Fruit fly (Drosophila melanogaster) whole organism, wandering third instar larva: ENCODE measurements around the gene CG15005.

ENCODE experiments used
- Abd-B ChIP-seq: fragments of >200 bp; optimal IDR thresholded peaks from 2 replicates; lab custom pipeline; 2017; ENCODE audit warnings: missing biosample characterization, missing genetic modification characterization
- CG32264 ChIP-seq: fragments of 200-800 bp; sonication (Bioruptor generic); optimal IDR thresholded peaks from 2 replicates; lab custom pipeline; 2016; ENCODE audit warnings: missing biosample characterization, missing genetic modification characterization
- CG9705 ChIP-seq: fragments of 200-800 bp; sonication (Bioruptor generic); optimal IDR thresholded peaks from 2 replicates; lab custom pipeline; 2018; ENCODE audit warnings: missing biosample characterization, mild to moderate bottlenecking, missing genetic modification characterization
- CrebA ChIP-seq: fragments of 200-800 bp; sonication (Bioruptor generic); optimal IDR thresholded peaks from 2 replicates; lab custom pipeline; 2016; ENCODE audit warnings: missing biosample characterization, mild to moderate bottlenecking, missing genetic modification characterization, borderline replicate concordance
- Dfd ChIP-seq: fragments of >200 bp; optimal IDR thresholded peaks from 2 replicates; lab custom pipeline; 2017; ENCODE audit warnings: missing biosample characterization, missing genetic modification characterization
- Dif ChIP-seq: fragments of 200-275, 200-300 bp; sonication (Bioruptor generic); optimal IDR thresholded peaks from 2 replicates; lab custom pipeline; 2018; ENCODE audit warnings: missing biosample characterization, missing genetic modification characterization; ENCODE audit not compliant: partially characterized antibody
- GATAd ChIP-seq: sonication (Bioruptor generic); optimal IDR thresholded peaks from 2 replicates; lab custom pipeline; 2016; ENCODE audit warnings: missing biosample characterization, missing genetic modification characterization
- HLH106 ChIP-seq: fragments of 200-800 bp; optimal IDR thresholded peaks from 3 replicates; lab custom pipeline; 2019; ENCODE audit warnings: missing biosample characterization, mild to moderate bottlenecking, missing genetic modification characterization, moderate library complexity
- Hnf4 ChIP-seq: fragments of 200-800 bp; sonication (Bioruptor generic); optimal IDR thresholded peaks from 2 replicates; lab custom pipeline; 2016; ENCODE audit warnings: missing biosample characterization, mild to moderate bottlenecking, missing genetic modification characterization
- Hr78 ChIP-seq: fragments of >200 bp; optimal IDR thresholded peaks from 2 replicates; lab custom pipeline; 2017; ENCODE audit warnings: missing biosample characterization, missing genetic modification characterization
- Hr83 ChIP-seq: fragments of 200-300 bp; sonication (Bioruptor generic); optimal IDR thresholded peaks from 2 replicates; lab custom pipeline; 2016; ENCODE audit warnings: missing biosample characterization, mild to moderate bottlenecking, missing genetic modification characterization, moderate library complexity; ENCODE audit not compliant: poor library complexity, severe bottlenecking
- Jra ChIP-seq: sonication (Bioruptor generic); optimal IDR thresholded peaks from 2 replicates; lab custom pipeline; 2016; ENCODE audit warnings: missing biosample characterization, missing genetic modification characterization
- Mio ChIP-seq: sonication (Bioruptor generic); optimal IDR thresholded peaks from 2 replicates; lab custom pipeline; 2016; ENCODE audit warnings: missing biosample characterization, missing genetic modification characterization
- Myc ChIP-seq: fragments of >200 bp; optimal IDR thresholded peaks from 2 replicates; lab custom pipeline; 2017
- N ChIP-seq: fragments of >200 bp; optimal IDR thresholded peaks from 2 replicates; lab custom pipeline; 2018; ENCODE audit warnings: missing biosample characterization, missing external identifiers, missing genetic modification characterization
- OdsH ChIP-seq: fragments of 200-800 bp; sonication (Bioruptor generic); optimal IDR thresholded peaks from 2 replicates; lab custom pipeline; 2016; ENCODE audit warnings: missing biosample characterization, mild to moderate bottlenecking, missing genetic modification characterization
- Rel ChIP-seq, 2 experiments: fragments of 200-800 bp; sonication (Bioruptor generic) in 1 of 2; optimal IDR thresholded peaks; 2 replicates in 1 of 2; 3 replicates in 1 of 2; lab custom pipeline; 2016 to 2019; ENCODE audit warnings: mild to moderate bottlenecking in 2 of 2, missing biosample characterization in 2 of 2, missing genetic modification characterization in 2 of 2, moderate library complexity in 1 of 2
- Sp1 ChIP-seq: fragments of 200-800 bp; sonication (Bioruptor generic); optimal IDR thresholded peaks from 3 replicates; lab custom pipeline; 2019; ENCODE audit warnings: missing biosample characterization, mild to moderate bottlenecking, missing genetic modification characterization, moderate library complexity
- Vsx2 ChIP-seq: fragments of 200-300, 225-300 bp; sonication (Bioruptor generic); optimal IDR thresholded peaks from 2 replicates; lab custom pipeline; 2018; ENCODE audit warnings: missing biosample characterization, missing genetic modification characterization; ENCODE audit not compliant: partially characterized antibody
- br ChIP-seq: fragments of 200-800 bp; sonication (Bioruptor generic); optimal IDR thresholded peaks from 2 replicates; lab custom pipeline; 2016; ENCODE audit warnings: missing biosample characterization, missing genetic modification characterization
- brk ChIP-seq: fragments of 200-800 bp; sonication (Bioruptor generic); optimal IDR thresholded peaks from 2 replicates; lab custom pipeline; 2016; ENCODE audit warnings: missing biosample characterization, mild to moderate bottlenecking, missing genetic modification characterization
- dl ChIP-seq, 2 experiments: fragments of 175-275, 200-275 bp in 1 of 2; fragments of 200-275 bp in 1 of 2; sonication (Bioruptor generic); optimal IDR thresholded peaks; lab custom pipeline; 2018; ENCODE audit warnings: mild to moderate bottlenecking in 2 of 2, missing biosample characterization in 2 of 2, missing genetic modification characterization in 2 of 2, moderate library complexity in 2 of 2; ENCODE audit not compliant: partially characterized antibody in 2 of 2, insufficient read depth in 1 of 2
- dmrt93B ChIP-seq: fragments of 200-800 bp; sonication (Bioruptor generic); optimal IDR thresholded peaks from 2 replicates; lab custom pipeline; 2018; ENCODE audit warnings: missing biosample characterization, mild to moderate bottlenecking, missing genetic modification characterization
- dsf ChIP-seq: sonication (Bioruptor generic); optimal IDR thresholded peaks from 2 replicates; lab custom pipeline; 2016; ENCODE audit warnings: missing biosample characterization, missing genetic modification characterization, borderline replicate concordance
- ey ChIP-seq: fragments of 200-800 bp; sonication (Bioruptor generic); optimal IDR thresholded peaks from 2 replicates; lab custom pipeline; 2016; ENCODE audit warnings: missing biosample characterization, missing genetic modification characterization
- foxo ChIP-seq, 2 experiments: fragments of 200-800 bp; sonication (Bioruptor generic); optimal IDR thresholded peaks; 2 replicates in 1 of 2; 3 replicates in 1 of 2; lab custom pipeline; 2016 to 2017; ENCODE audit warnings: missing biosample characterization in 2 of 2, missing genetic modification characterization in 2 of 2
- fru ChIP-seq: fragments of 200-800 bp; sonication (Bioruptor generic); optimal IDR thresholded peaks from 3 replicates; lab custom pipeline; 2016; ENCODE audit warnings: missing biosample characterization, mild to moderate bottlenecking, missing genetic modification characterization
- h ChIP-seq: fragments of 200-800 bp; sonication (Bioruptor generic); optimal IDR thresholded peaks from 3 replicates; lab custom pipeline; 2016; ENCODE audit warnings: missing biosample characterization, mild to moderate bottlenecking, missing genetic modification characterization
- jim ChIP-seq: fragments of 175-275, 200-325 bp; sonication (Bioruptor generic); optimal IDR thresholded peaks from 2 replicates; lab custom pipeline; 2016; ENCODE audit warnings: missing biosample characterization, mild to moderate bottlenecking, missing genetic modification characterization
- lola ChIP-seq: fragments of >200 bp; optimal IDR thresholded peaks from 2 replicates; lab custom pipeline; 2017; ENCODE audit warnings: missing biosample characterization, missing genetic modification characterization
- pan ChIP-seq: fragments of >200 bp; optimal IDR thresholded peaks from 2 replicates; lab custom pipeline; 2017
- psq ChIP-seq: fragments of 200-800 bp; sonication (Bioruptor generic); optimal IDR thresholded peaks from 3 replicates; lab custom pipeline; 2017; ENCODE audit warnings: missing biosample characterization, mild to moderate bottlenecking, missing genetic modification characterization, moderate library complexity
- rgr ChIP-seq: fragments of 200-800 bp; sonication (Bioruptor generic); optimal IDR thresholded peaks from 3 replicates; lab custom pipeline; 2016; ENCODE audit warnings: missing biosample characterization, mild to moderate bottlenecking, missing genetic modification characterization
- sage ChIP-seq: fragments of 200-800 bp; sonication (Bioruptor generic); optimal IDR thresholded peaks from 2 replicates; lab custom pipeline; 2016; ENCODE audit warnings: missing biosample characterization, mild to moderate bottlenecking, missing genetic modification characterization
- sv ChIP-seq: fragments of 200-800 bp; sonication (Bioruptor generic); optimal IDR thresholded peaks from 3 replicates; lab custom pipeline; 2016; ENCODE audit warnings: missing biosample characterization, missing genetic modification characterization
- tai ChIP-seq: sonication (Bioruptor generic); optimal IDR thresholded peaks from 2 replicates; lab custom pipeline; 2016; ENCODE audit warnings: missing biosample characterization, missing genetic modification characterization
- usp ChIP-seq: fragments of >200 bp; optimal IDR thresholded peaks from 2 replicates; lab custom pipeline; 2017; ENCODE audit warnings: missing biosample characterization, missing genetic modification characterization
- woc ChIP-seq: sonication (Bioruptor generic); optimal IDR thresholded peaks from 2 replicates; lab custom pipeline; 2016; ENCODE audit warnings: missing biosample characterization, mild to moderate bottlenecking, missing genetic modification characterization

CG15005 gene

dm6 chr3L:4229365-4229967 lies 25.3 kb upstream of the CG15005 start:
- TF ChIP-seq pan (lab: Kevin White, UChicago) (no peak), CrebA (GFP tag; lab: Kevin White, UChicago) (no peak), lola (no peak), CG32264 (GFP tag; lab: Kevin White, UChicago) (no peak), Jra (GFP tag; lab: Kevin White, UChicago) (no peak), Dfd (GFP tag; lab: Kevin White, UChicago) (no peak), Vsx2 (GFP tag; lab: Kevin White, UChicago) (no peak)
- TF ChIP-seq, all 38 proteins: peak for 0

dm6 chr3L:4228187-4228836 lies 24.2 kb upstream of the CG15005 start:
- TF ChIP-seq Jra (GFP tag; lab: Kevin White, UChicago) (peak; percentile 94), Rel (GFP tag; optimal IDR thresholded peaks at IDR 0.05; lab: Kevin White, UChicago) (peak; percentile 50), Rel (tag; optimal IDR thresholded peaks at IDR 0.05; lab: Kevin White, UChicago) (peak; percentile 82), usp (GFP tag; lab: Kevin White, UChicago) (no peak), foxo (GFP tag; optimal IDR thresholded peaks at IDR 0.05; lab: Kevin White, UChicago) (peak; percentile 29 to 95), Abd-B (GFP tag; lab: Kevin White, UChicago) (no peak), br (GFP tag; lab: Kevin White, UChicago) (peak; percentile 97), CG9705 (GFP tag; lab: Kevin White, UChicago) (peak; percentile 95), Dfd (GFP tag; lab: Kevin White, UChicago) (no peak), rgr (GFP tag; lab: Kevin White, UChicago) (peak; percentile 92), ey (peak; percentile 94), lola (no peak), dmrt93B (peak; percentile 89), Vsx2 (GFP tag; lab: Kevin White, UChicago) (no peak), h (peak; percentile 96), CrebA (GFP tag; lab: Kevin White, UChicago) (no peak), Hnf4 (peak; percentile 94), GATAd (GFP tag; lab: Kevin White, UChicago) (peak; percentile 21), OdsH (GFP tag; lab: Kevin White, UChicago) (peak; percentile 91), fru (GFP tag; lab: Kevin White, UChicago) (peak; percentile 97), dsf (GFP tag; lab: Kevin White, UChicago) (peak; percentile 81), sv (GFP tag; lab: Kevin White, UChicago) (peak; percentile 84), Sp1 (GFP tag; lab: Kevin White, UChicago) (peak; percentile 94), Dif (GFP tag; lab: Kevin White, UChicago) (no peak), sage (GFP tag; lab: Kevin White, UChicago) (peak; percentile 88), HLH106 (tag; lab: Kevin White, UChicago) (peak; percentile 96), N (GFP tag; lab: Kevin White, UChicago) (no peak), Hr78 (GFP tag; lab: Kevin White, UChicago) (no peak), Hr83 (GFP tag; lab: Kevin White, UChicago) (peak; percentile 68), tai (peak; percentile 77), psq (peak; percentile 87), CG32264 (GFP tag; lab: Kevin White, UChicago) (peak; percentile 90), jim (GFP tag; lab: Kevin White, UChicago) (no peak), dl (GFP tag; optimal IDR thresholded peaks at IDR 0.05; lab: Kevin White, UChicago; ENCODE audit: insufficient read depth in 1 of 2, partially characterized antibody in 2 of 2) (no peak), brk (GFP tag; lab: Kevin White, UChicago) (peak; percentile 84), Mio (peak; percentile 49), Myc (lab: Kevin White, UChicago) (no peak), woc (peak; percentile 90), pan (lab: Kevin White, UChicago) (no peak)
- TF ChIP-seq, all 38 proteins: peak for 25
